Worm (Caenorhabditis elegans) whole organism, mixed stage, embryonic: Measurements from ENCODE around the gene nhr-219.

ENCODE experiments used
- elt-3 ChIP-seq: fragments of 150-350 bp; optimal IDR thresholded peaks from 2 replicates; lab custom pipeline; 2014; ENCODE audit warnings: missing biosample characterization, missing genetic modification characterization
- ham-2 ChIP-seq: fragments of 200-800 bp; sonication (Bioruptor generic); optimal IDR thresholded peaks from 2 replicates; lab custom pipeline; 2018; ENCODE audit warnings: mild to moderate bottlenecking, missing genetic modification characterization, missing compliant biosample characterization

ce11 chrV:8966086-8966485, at the start of gene nhr-219:
- TF ChIP-seq ham-2 (no peak), elt-3 (tag; lab: Kevin White, UChicago) (no peak)
